Fruit fly (Drosophila melanogaster) S2 (cell line): ENCODE data around the gene CG31659.

Experiments used
- CG8478 ChIP-seq: fragments of >200 bp; optimal IDR thresholded peaks from 2 replicates; lab custom pipeline; 2018
- CTCF ChIP-seq, 2 experiments: fragments of >200 bp; optimal IDR thresholded peaks; 2 replicates each; lab custom pipeline; 2018

- no peak for TF ChIP-seq CTCF (optimal IDR thresholded peaks at IDR 0.05; lab: Kevin White, UChicago)
- TF ChIP-seq CG8478 (lab: Kevin White, UChicago), result no peak
These were observed 47.3 kb downstream of the CG31659 start for dm6 chr2L:1312321-1312720.
